Worm (Caenorhabditis elegans) whole organism, mixed stage, embryonic: ENCODE data around the gene bgnt-1.4.

Source experiments
- elt-3 ChIP-seq: fragments of 150-350 bp; optimal IDR thresholded peaks from 2 replicates; lab custom pipeline; 2014; ENCODE audit warnings: missing biosample characterization, missing genetic modification characterization
- flh-1 ChIP-seq: fragments of 200-800 bp; sonication (Bioruptor generic); optimal IDR thresholded peaks from 2 replicates; lab custom pipeline; 2018; ENCODE audit warnings: mild to moderate bottlenecking, missing genetic modification characterization, moderate library complexity, missing compliant biosample characterization
- lsy-2 ChIP-seq: fragments of 150-350 bp; optimal IDR thresholded peaks from 2 replicates; lab custom pipeline; 2014; ENCODE audit warnings: missing biosample characterization, missing genetic modification characterization
- nhr-12 ChIP-seq: fragments of 150-350 bp; optimal IDR thresholded peaks from 2 replicates; lab custom pipeline; 2014; ENCODE audit warnings: missing biosample characterization, missing genetic modification characterization
- nhr-28 ChIP-seq: fragments of 150-350 bp; optimal IDR thresholded peaks from 2 replicates; lab custom pipeline; 2014; ENCODE audit warnings: missing biosample characterization, missing genetic modification characterization
- nhr-76 ChIP-seq: sonication (generic microtip); optimal IDR thresholded peaks from 2 replicates; lab custom pipeline; 2017; ENCODE audit warnings: missing biosample characterization, missing genetic modification characterization
- pha-4 ChIP-seq: fragments of 150-350 bp; optimal IDR thresholded peaks from 2 replicates; lab custom pipeline; 2018; ENCODE audit warnings: missing biosample characterization, missing genetic modification reagents, missing genetic modification characterization
- snpc-4 ChIP-seq: fragments of 150-350 bp; optimal IDR thresholded peaks from 2 replicates; lab custom pipeline; 2014; ENCODE audit warnings: missing biosample characterization, missing genetic modification characterization
- sptf-1 ChIP-seq: sonication (generic microtip); optimal IDR thresholded peaks from 2 replicates; lab custom pipeline; 2017; ENCODE audit warnings: mild to moderate bottlenecking, missing genetic modification characterization, moderate library complexity, missing compliant biosample characterization
- unc-39 ChIP-seq: fragments of 150-350 bp; optimal IDR thresholded peaks from 2 replicates; lab custom pipeline; 2014; ENCODE audit warnings: missing biosample characterization, missing genetic modification characterization
- unc-62 ChIP-seq: fragments of 150-350 bp; optimal IDR thresholded peaks from 2 replicates; lab custom pipeline; 2014; ENCODE audit warnings: missing biosample characterization, missing genetic modification reagents, missing genetic modification characterization
- ztf-11 ChIP-seq: fragments of 150-350 bp; optimal IDR thresholded peaks from 2 replicates; lab custom pipeline; 2014; ENCODE audit warnings: missing biosample characterization, missing genetic modification characterization

ce11 chrV:4785333-4785852 is 24.6 kb downstream of the bgnt-1.4 start, which contains the start of the genes Y60C6A.2 and Y60C6A.3:
- TF ChIP-seq elt-3 (tag; lab: Kevin White, UChicago) (no peak), ztf-11 (tag; lab: Kevin White, UChicago) (no peak), flh-1 (no peak), nhr-76 (no peak), sptf-1 (tag; lab: Kevin White, UChicago) (no peak), nhr-28 (tag; lab: Kevin White, UChicago) (no peak), pha-4 (tag; lab: Kevin White, UChicago) (no peak), snpc-4 (tag; lab: Kevin White, UChicago) (no peak), nhr-12 (tag; lab: Kevin White, UChicago) (no peak), unc-39 (tag; lab: Kevin White, UChicago) (no peak), unc-62 (GFP tag; lab: Kevin White, UChicago) (no peak), lsy-2 (tag; lab: Kevin White, UChicago) (no peak)
